Worm (Caenorhabditis elegans): Measurements from ENCODE around the gene Y37E11AL.2.

DNA sequence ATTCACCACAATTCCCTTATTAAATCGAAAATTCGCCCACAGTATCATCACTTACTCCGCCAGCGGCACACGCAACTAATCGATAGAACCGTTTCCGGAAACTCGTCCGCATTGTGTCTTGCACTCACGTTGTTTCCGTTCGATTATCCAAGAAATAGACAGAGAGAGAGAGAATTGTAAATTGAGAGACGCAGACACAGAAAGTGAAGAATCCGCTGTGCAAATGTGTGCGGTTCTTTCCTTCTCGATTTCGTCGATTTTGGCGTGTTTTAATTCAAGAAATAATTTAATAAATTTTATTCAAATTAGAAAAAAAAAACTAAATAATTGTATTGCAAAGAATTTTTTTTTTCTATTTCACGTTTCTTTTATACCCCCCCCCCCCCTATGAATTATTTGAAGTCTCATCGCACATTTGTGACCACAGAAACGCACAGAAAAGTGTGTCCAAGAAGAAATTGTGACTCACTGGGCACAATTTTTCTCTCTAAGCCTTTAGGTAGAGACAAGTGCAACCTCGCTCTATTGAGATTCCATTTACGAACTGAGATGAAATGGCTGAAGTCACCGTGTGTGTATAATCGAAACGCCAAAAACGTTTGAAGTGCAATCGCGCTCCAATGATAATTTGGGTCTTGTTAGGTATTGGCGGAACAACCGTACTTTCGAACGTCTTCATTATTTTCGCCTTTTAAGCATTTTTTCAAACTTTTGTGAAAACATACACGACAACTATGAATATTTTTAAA, 40.5 kb downstream of the Y37E11AL.2 start, which contains the start of gene nape-2:
- TF ChIP-seq blmp-1 (tag; optimal IDR thresholded peaks at IDR 0.05) (peak; percentile 5), aly-2 (tag; optimal IDR thresholded peaks at IDR 0.05) (no peak), isw-1 (GFP tag; IDR thresholded peaks at IDR 0.05) (no peak), snpc-4 (tag; optimal IDR thresholded peaks at IDR 0.05) (peak; percentile 37), nhr-237 (tag; optimal IDR thresholded peaks at IDR 0.05) (no peak), tlp-1 (tag; optimal IDR thresholded peaks at IDR 0.05) (no peak), pax-3 (tag; optimal IDR thresholded peaks at IDR 0.05) (no peak), irx-1 (tag; optimal IDR thresholded peaks at IDR 0.05) (no peak), jun-1 (tag; optimal IDR thresholded peaks at IDR 0.05) (no peak)
